Worm (Caenorhabditis elegans): ENCODE results near the gene T19H5.7.
"Not testable (repeated sequence)": the region's sequence is repeated elsewhere in the genome, so short reads cannot be mapped to it uniquely, and the experiment has no call there.

T19H5.7 gene

ce11 chrII:9461881-9462280, 18.0 kb downstream of the T19H5.7 start, which contains the start of gene chil-21:
Gene chil-21, minus strand, starts transcription at chrII:9461981.
- TF ChIP-seq saeg-2 (GFP tag; IDR thresholded peaks at IDR 0.05); F10B5.3 (tag; optimal IDR thresholded peaks at IDR 0.05); Y48G9A.11 (GFP tag; IDR thresholded peaks at IDR 0.05): not testable (repeated sequence)

- not testable (repeated sequence) for TF ChIP-seq nhr-28 (tag; optimal IDR thresholded peaks at IDR 0.05); R02D3.7 (tag; optimal IDR thresholded peaks at IDR 0.05); cey-2 (tag; optimal IDR thresholded peaks at IDR 0.05; ENCODE audit: borderline replicate concordance, insufficient read depth)
These were observed 20.4 kb downstream of the T19H5.7 start, which contains the start of gene R09D1.14 for ce11 chrII:9459462-9459861. Gene R09D1.14, minus strand, starts transcription at chrII:9459562.

ce11 chrII:9454304-9454703, 25.6 kb downstream of the T19H5.7 start, which contains the start of gene chil-19:
Gene chil-19, minus strand, starts transcription at chrII:9454404.
- no peak for TF ChIP-seq hlh-11 (tag; optimal IDR thresholded peaks at IDR 0.05)
- TF ChIP-seq ZK337.2 (GFP tag; IDR thresholded peaks at IDR 0.05), result no peak
- TF ChIP-seq hif-1 (tag; optimal IDR thresholded peaks at IDR 0.05), result no peak
- TF ChIP-seq egl-27 (tag; optimal IDR thresholded peaks at IDR 0.05), result no peak
- TF ChIP-seq mdt-29 (GFP tag; IDR thresholded peaks at IDR 0.05), result no peak

DNA sequence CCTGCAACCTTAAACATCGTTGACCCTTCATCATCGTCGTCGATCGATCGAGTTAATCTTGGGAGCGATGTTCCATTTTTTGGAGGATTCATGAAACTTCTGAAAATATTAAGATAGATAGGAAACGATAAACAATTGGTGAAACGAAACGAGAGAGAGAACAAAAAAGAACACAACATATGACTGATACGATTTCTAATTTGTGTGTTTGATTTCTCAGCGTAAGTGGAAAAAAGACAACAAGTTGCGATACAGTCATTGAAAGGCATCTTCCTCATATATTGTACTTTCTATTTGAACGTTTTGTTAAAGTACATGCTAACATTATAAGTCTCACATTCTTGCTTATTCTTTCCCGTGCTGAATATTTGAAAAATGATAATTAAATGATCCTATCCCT, 27.7 kb downstream of the T19H5.7 start, which contains the start of gene R09D1.12:
Gene R09D1.12 (minus strand): TSS at position 101 of the 400 bp plus-strand sequence.
- TF ChIP-seq ama-1 (optimal IDR thresholded peaks at IDR 0.05); dmd-9 (GFP tag; IDR thresholded peaks at IDR 0.05); spr-3 (GFP tag; optimal IDR thresholded peaks at IDR 0.05): not testable (repeated sequence)

DNA sequence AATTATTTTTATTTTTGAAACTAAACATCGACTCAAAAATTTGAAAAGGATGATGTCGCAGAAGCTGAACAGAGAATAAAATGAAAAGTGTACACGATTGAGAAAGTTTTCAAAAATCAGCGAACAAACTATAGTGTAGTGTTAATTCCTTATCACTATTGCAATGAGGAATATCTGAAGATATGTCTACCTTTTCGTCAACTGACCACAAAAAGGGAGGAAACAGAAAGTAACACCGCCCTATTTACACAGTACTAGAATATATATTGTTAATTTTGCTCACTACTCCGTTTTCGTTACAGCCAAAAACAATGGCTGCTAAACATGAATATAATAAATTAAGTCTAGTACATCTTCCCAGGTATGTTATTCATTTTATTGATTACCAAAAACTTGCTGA, 31.9 kb downstream of the T19H5.7 start, which contains the start of gene chil-18:
Gene chil-18 (plus strand): TSS at position 301 of the 400 bp plus-strand sequence.
- TF ChIP-seq lin-29 (GFP tag; IDR thresholded peaks at IDR 0.05) (no peak), ztf-11 (tag; optimal IDR thresholded peaks at IDR 0.05) (no peak), arid-1 (GFP tag; conservative IDR thresholded peaks at IDR 0.05) (no peak), hmg-1.1 (GFP tag; IDR thresholded peaks at IDR 0.05) (no peak), Y48G9A.11 (GFP tag; IDR thresholded peaks at IDR 0.05) (no peak)

- no peak for TF ChIP-seq ZK546.5 (tag; optimal IDR thresholded peaks at IDR 0.05)
- TF ChIP-seq Y105C5A.15 (GFP tag; IDR thresholded peaks at IDR 0.05), result no peak
- TF ChIP-seq lsy-2 (tag; optimal IDR thresholded peaks at IDR 0.05), result no peak
- TF ChIP-seq dmd-9 (GFP tag; IDR thresholded peaks at IDR 0.05), result no peak
- no peak for TF ChIP-seq F37D6.2 (tag; optimal IDR thresholded peaks at IDR 0.05)
- no peak for TF ChIP-seq Y48G9A.11 (GFP tag; IDR thresholded peaks at IDR 0.05)
- TF ChIP-seq hlh-30 (tag; optimal IDR thresholded peaks at IDR 0.05; ENCODE audit: insufficient read depth), result no peak
- TF ChIP-seq ceh-28 (tag; optimal IDR thresholded peaks at IDR 0.05), result no peak
- no peak for TF ChIP-seq nhr-237 (tag; optimal IDR thresholded peaks at IDR 0.05)
- no peak for TF ChIP-seq Y75B8A.6 (GFP tag; IDR thresholded peaks at IDR 0.05)
- no peak for TF ChIP-seq F44E2.7 (GFP tag; IDR thresholded peaks at IDR 0.05)
- TF ChIP-seq tag-97 (GFP tag; IDR thresholded peaks at IDR 0.05), result no peak
- TF ChIP-seq F49E8.2 (tag; optimal IDR thresholded peaks at IDR 0.05; ENCODE audit: borderline replicate concordance), result no peak
- no peak for TF ChIP-seq unc-62 (GFP tag; optimal IDR thresholded peaks at IDR 0.05 in 1 of 2)
- TF ChIP-seq unc-62 (tag; optimal IDR thresholded peaks at IDR 0.05), result no peak
- no peak for TF ChIP-seq lin-15B (tag; optimal IDR thresholded peaks at IDR 0.05)
- TF ChIP-seq zip-11 (GFP tag; IDR thresholded peaks at IDR 0.05), result no peak
These were observed 34.5 kb downstream of the T19H5.7 start, which contains the start of gene R09D1.13 for ce11 chrII:9445368-9445767. Gene R09D1.13, minus strand, starts transcription at chrII:9445468.
